Worm (Caenorhabditis elegans) whole organism, L2 larva: ENCODE measurements around the gene Y69H2.15.

Experiments used
- ZK546.5 ChIP-seq: sonication (generic microtip); optimal IDR thresholded peaks from 2 replicates; lab custom pipeline; 2017; ENCODE audit warnings: missing biosample characterization, missing genetic modification characterization
- alr-1 ChIP-seq: fragments of 150-350 bp; optimal IDR thresholded peaks from 2 replicates; lab custom pipeline; 2014; ENCODE audit warnings: missing biosample characterization, missing genetic modification characterization
- ceh-82 ChIP-seq: fragments of 150-350 bp; optimal IDR thresholded peaks from 2 replicates; lab custom pipeline; 2014; ENCODE audit warnings: missing biosample characterization, missing genetic modification characterization
- egl-27 ChIP-seq: sonication (generic microtip); optimal IDR thresholded peaks from 3 replicates; lab custom pipeline; 2017; ENCODE audit warnings: missing biosample characterization, missing genetic modification reagents, missing genetic modification characterization
- mdl-1 ChIP-seq, 2 experiments: fragments of 150-350 bp in 1 of 2; sonication (generic microtip) in 1 of 2; optimal IDR thresholded peaks; 2 replicates each; lab custom pipeline; 2017; ENCODE audit warnings: missing biosample characterization in 2 of 2, missing genetic modification characterization in 2 of 2
- nhr-11 ChIP-seq: fragments of 150-350 bp; optimal IDR thresholded peaks from 2 replicates; lab custom pipeline; 2014; ENCODE audit warnings: missing biosample characterization, missing genetic modification characterization
- nhr-12 ChIP-seq: fragments of 150-350 bp; optimal IDR thresholded peaks from 2 replicates; lab custom pipeline; 2014; ENCODE audit warnings: missing biosample characterization, missing genetic modification characterization
- nhr-23 ChIP-seq: fragments of 150-350 bp; optimal IDR thresholded peaks from 2 replicates; lab custom pipeline; 2014; ENCODE audit warnings: missing biosample characterization, missing genetic modification reagents, missing genetic modification characterization
- nhr-25 ChIP-seq: fragments of 150-350 bp; sonication (generic microtip); optimal IDR thresholded peaks from 3 replicates; lab custom pipeline; 2014; ENCODE audit warnings: missing biosample characterization, missing genetic modification characterization
- snpc-4 ChIP-seq: fragments of 150-350 bp; optimal IDR thresholded peaks from 2 replicates; lab custom pipeline; 2014; ENCODE audit warnings: missing biosample characterization, missing genetic modification characterization
- zag-1 ChIP-seq: fragments of 150-350 bp; optimal IDR thresholded peaks from 2 replicates; lab custom pipeline; 2014; ENCODE audit warnings: missing biosample characterization, missing genetic modification characterization

DNA sequence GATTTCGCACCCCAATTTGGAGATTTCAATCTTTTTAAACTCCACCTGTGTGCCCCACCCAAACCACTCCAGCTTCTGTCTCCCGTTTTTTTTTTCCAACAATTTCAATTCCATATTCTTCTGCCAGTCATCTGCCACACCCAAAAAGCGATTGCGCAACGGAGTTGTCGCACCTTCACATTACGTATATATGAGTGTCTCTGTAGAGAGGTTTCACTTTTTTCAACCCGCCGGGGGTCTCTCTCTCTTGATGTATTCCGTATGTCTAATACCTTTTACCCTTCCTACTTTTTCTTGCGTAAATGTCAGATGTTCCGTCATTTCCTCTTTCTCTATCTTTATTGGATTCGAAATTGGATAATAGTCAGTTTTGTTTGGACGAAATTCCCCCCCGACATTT lies 39.7 kb downstream of the Y69H2.15 start:
- TF ChIP-seq ZK546.5 (tag; lab: Kevin White, UChicago) (no peak), egl-27 (tag; lab: Kevin White, UChicago) (no peak), nhr-23 (tag; lab: Kevin White, UChicago) (no peak), zag-1 (tag; lab: Kevin White, UChicago) (no peak), mdl-1 (tag; optimal IDR thresholded peaks at IDR 0.05; lab: Kevin White, UChicago) (no peak), nhr-12 (tag; lab: Kevin White, UChicago) (no peak), nhr-25 (no peak), ceh-82 (no peak), nhr-11 (tag; lab: Kevin White, UChicago) (no peak), alr-1 (tag; lab: Kevin White, UChicago) (no peak), snpc-4 (tag; lab: Kevin White, UChicago) (no peak)
